Fruit fly (Drosophila melanogaster) whole organism, embryonic: ENCODE data around the gene CG11000.
A peak's percentile ranks its signal among the peaks of the same experiment; 100 is the strongest.

Experiments used
- Atf-2 ChIP-seq: fragments of 200-800 bp; sonication (Bioruptor generic); optimal IDR thresholded peaks from 2 replicates; lab custom pipeline; 2016; ENCODE audit warnings: missing biosample characterization, missing genetic modification characterization
- Atf6 ChIP-seq: fragments of 200-800 bp; sonication (Bioruptor generic); IDR thresholded peaks from 2 replicates; pipeline ENCODE4 v1.3.6; 2022; ENCODE audit warnings: missing biosample characterization, missing genetic modification characterization
- Awh ChIP-seq: fragments of 200-800 bp; sonication (Bioruptor generic); IDR thresholded peaks from 2 replicates; pipeline ENCODE4, ENCODE4 v1.3.6; 2022; ENCODE audit warnings: missing biosample characterization, missing genetic modification characterization
- CG10274 ChIP-seq: fragments of 200-800 bp; sonication (Bioruptor generic); optimal IDR thresholded peaks from 3 replicates; lab custom pipeline; 2017; ENCODE audit warnings: missing biosample characterization, mild to moderate bottlenecking, missing genetic modification characterization
- CG11695 ChIP-seq: fragments of 200-800 bp; sonication (Bioruptor generic); IDR thresholded peaks from 3 replicates; pipeline ENCODE4 v1.3.6; 2022; ENCODE audit warnings: missing biosample characterization, missing genetic modification characterization
- CG12659 ChIP-seq: fragments of 200-800 bp; sonication (Bioruptor generic); optimal IDR thresholded peaks from 3 replicates; lab custom pipeline; 2017; ENCODE audit warnings: mild to moderate bottlenecking, missing biosample characterization, missing genetic modification reagents, missing genetic modification characterization
- CG12744 ChIP-seq: fragments of 200-800 bp; sonication (Bioruptor generic); optimal IDR thresholded peaks from 2 replicates; lab custom pipeline; 2016; ENCODE audit warnings: missing biosample characterization, missing genetic modification characterization
- CG14014 ChIP-seq: fragments of 200-800 bp; sonication (Bioruptor generic); IDR thresholded peaks from 2 replicates; pipeline ENCODE4 v1.3.6; 2022; ENCODE audit warnings: missing biosample characterization, missing genetic modification characterization
- CG16815 ChIP-seq: fragments of 200-800 bp; sonication (Bioruptor generic); optimal IDR thresholded peaks from 3 replicates; lab custom pipeline; 2017; ENCODE audit warnings: missing biosample characterization, mild to moderate bottlenecking, missing genetic modification characterization
- CG17359 ChIP-seq: fragments of 200-800 bp; sonication (Bioruptor generic); optimal IDR thresholded peaks from 3 replicates; lab custom pipeline; 2018; ENCODE audit warnings: missing biosample characterization, mild to moderate bottlenecking, missing genetic modification characterization, moderate library complexity
- CG18599 ChIP-seq: fragments of 200-800 bp; sonication (Bioruptor generic); optimal IDR thresholded peaks from 3 replicates; lab custom pipeline; 2017; ENCODE audit warnings: missing biosample characterization, missing genetic modification characterization, mild to moderate bottlenecking, moderate library complexity, missing genetic modification reagents
- CG2120 ChIP-seq: fragments of 200-800 bp; sonication (Bioruptor generic); optimal IDR thresholded peaks from 3 replicates; lab custom pipeline; 2016; ENCODE audit warnings: missing biosample characterization, missing genetic modification characterization
- CG2199 ChIP-seq: fragments of 200-800 bp; sonication (Bioruptor generic); IDR thresholded peaks from 3 replicates; pipeline ENCODE4 v1.3.6; 2022; ENCODE audit warnings: missing biosample characterization, missing genetic modification characterization
- CG30403 ChIP-seq: fragments of 200-800 bp; sonication (Bioruptor generic); optimal IDR thresholded peaks from 3 replicates; lab custom pipeline; 2016; ENCODE audit warnings: missing biosample characterization, missing genetic modification characterization
- CG31224 ChIP-seq: fragments of 200-800 bp; sonication (Bioruptor generic); IDR thresholded peaks from 2 replicates; pipeline ENCODE4 v1.3.6; 2022; ENCODE audit warnings: missing biosample characterization, missing genetic modification characterization
- CG32532 ChIP-seq: fragments of 200-800 bp; sonication (Bioruptor generic); IDR thresholded peaks from 2 replicates; pipeline ENCODE4 v1.3.6; 2022; ENCODE audit warnings: missing biosample characterization, missing genetic modification characterization
- CG3995 ChIP-seq: fragments of 200-800 bp; sonication (Bioruptor generic); optimal IDR thresholded peaks from 3 replicates; lab custom pipeline; 2016; ENCODE audit warnings: missing biosample characterization, missing genetic modification characterization
- CG6654 ChIP-seq: fragments of 200-800 bp; sonication (Bioruptor generic); optimal IDR thresholded peaks from 2 replicates; lab custom pipeline; 2017; ENCODE audit warnings: missing biosample characterization, mild to moderate bottlenecking, missing genetic modification characterization
- CG6683 ChIP-seq: fragments of 200-800 bp; sonication (Bioruptor generic); optimal IDR thresholded peaks from 2 replicates; lab custom pipeline; 2017; ENCODE audit warnings: missing biosample characterization, mild to moderate bottlenecking, missing genetic modification characterization, missing genetic modification reagents
- CG6854 ChIP-seq: fragments of 200-800 bp; sonication (Bioruptor generic); optimal IDR thresholded peaks from 3 replicates; lab custom pipeline; 2017; ENCODE audit warnings: missing biosample characterization, mild to moderate bottlenecking, missing genetic modification characterization
- CG7556 ChIP-seq: fragments of 200-800 bp; sonication (Bioruptor generic); optimal IDR thresholded peaks from 2 replicates; lab custom pipeline; 2017; ENCODE audit warnings: missing biosample characterization, mild to moderate bottlenecking, missing genetic modification characterization
- CG8290 ChIP-seq, 3 experiments: fragments of 200-800 bp; sonication (Bioruptor generic); optimal IDR thresholded peaks; 2 replicates each; lab custom pipeline; 2016 to 2019; ENCODE audit warnings: missing biosample characterization in 3 of 3, missing genetic modification characterization in 3 of 3, mild to moderate bottlenecking in 2 of 3, moderate library complexity in 1 of 3
- CG9437 ChIP-seq: fragments of 200-800 bp; sonication (Bioruptor generic); optimal IDR thresholded peaks from 2 replicates; lab custom pipeline; 2018; ENCODE audit warnings: missing biosample characterization, mild to moderate bottlenecking, missing genetic modification characterization
- CTCF ChIP-seq: fragments of 200-800 bp; sonication (Bioruptor generic); optimal IDR thresholded peaks from 2 replicates; lab custom pipeline; 2017; ENCODE audit warnings: missing biosample characterization, mild to moderate bottlenecking, missing genetic modification characterization, moderate library complexity
- CkIIα-i1 ChIP-seq: fragments of 200-800 bp; sonication (Bioruptor generic); IDR thresholded peaks from 2 replicates; pipeline ENCODE4 v1.3.6; 2022; ENCODE audit warnings: missing biosample characterization, missing genetic modification characterization
- D19B ChIP-seq: fragments of 200-800 bp; sonication (Bioruptor generic); optimal IDR thresholded peaks from 2 replicates; lab custom pipeline; 2017; ENCODE audit warnings: missing biosample characterization, mild to moderate bottlenecking, missing genetic modification characterization
- Dad ChIP-seq: fragments of 200-800 bp; sonication (Bioruptor generic); optimal IDR thresholded peaks from 3 replicates; lab custom pipeline; 2016; ENCODE audit warnings: missing biosample characterization, missing genetic modification characterization
- Dbx ChIP-seq: fragments of 200-800 bp; sonication (Bioruptor generic); IDR thresholded peaks from 3 replicates; pipeline ENCODE4 v1.3.6; 2022; ENCODE audit warnings: missing biosample characterization, missing genetic modification characterization
- Gug ChIP-seq: fragments of 200-800 bp; sonication (Bioruptor generic); IDR thresholded peaks from 4 replicates; pipeline ENCODE4 v1.3.6; 2022; ENCODE audit warnings: missing biosample characterization, missing genetic modification characterization
- HLH54F ChIP-seq: fragments of 200-800 bp; sonication (Bioruptor generic); optimal IDR thresholded peaks from 3 replicates; lab custom pipeline; 2016; ENCODE audit warnings: missing biosample characterization, missing genetic modification characterization
- Hmr ChIP-seq: fragments of 200-800 bp; sonication (Bioruptor generic); optimal IDR thresholded peaks from 3 replicates; lab custom pipeline; 2017; ENCODE audit warnings: mild to moderate bottlenecking, missing biosample characterization, missing genetic modification reagents, missing genetic modification characterization
- Hr78 ChIP-seq, 2 experiments: fragments of 200-800 bp in 1 of 2; fragments of >200 bp in 1 of 2; sonication (Bioruptor generic) in 1 of 2; optimal IDR thresholded peaks; 2 replicates each; lab custom pipeline; 2017 to 2019; ENCODE audit warnings: missing biosample characterization in 2 of 2, missing genetic modification characterization in 2 of 2, mild to moderate bottlenecking in 1 of 2, moderate library complexity in 1 of 2
- Hsf ChIP-seq: fragments of 200-800 bp; sonication (Bioruptor generic); optimal IDR thresholded peaks from 3 replicates; lab custom pipeline; 2016; ENCODE audit warnings: missing biosample characterization, missing genetic modification characterization
- MBD-R2 ChIP-seq: fragments of 200-800 bp; sonication (Bioruptor generic); IDR thresholded peaks from 2 replicates; pipeline ENCODE4 v1.3.6; 2022; ENCODE audit warnings: missing biosample characterization, missing genetic modification characterization
- MTF-1 ChIP-seq: fragments of 200-800 bp; sonication (Bioruptor generic); optimal IDR thresholded peaks from 2 replicates; lab custom pipeline; 2018; ENCODE audit warnings: missing biosample characterization, mild to moderate bottlenecking, missing genetic modification characterization, borderline replicate concordance
- Med ChIP-seq: fragments of 200-800 bp; sonication (Bioruptor generic); peaks from one replicate; lab custom pipeline; 2016; ENCODE audit warnings: missing biosample characterization, missing genetic modification characterization, mild to moderate bottlenecking, inconsistent platforms, moderate library complexity
- Mrtf ChIP-seq: fragments of 200-800 bp; sonication (Bioruptor generic); IDR thresholded peaks from 3 replicates; pipeline ENCODE4 v1.3.6; 2022; ENCODE audit warnings: missing biosample characterization, missing genetic modification characterization
- Pdp1 ChIP-seq, 2 experiments: fragments of 200-800 bp; sonication (Bioruptor generic); optimal IDR thresholded peaks; 3 replicates each; lab custom pipeline; 2016; ENCODE audit warnings: missing biosample characterization in 2 of 2, missing genetic modification characterization in 2 of 2, mild to moderate bottlenecking in 1 of 2, moderate library complexity in 1 of 2
- cas ChIP-seq: fragments of 200-800 bp; sonication (Bioruptor generic); IDR thresholded peaks from 2 replicates; pipeline ENCODE4 v1.3.6; 2022; ENCODE audit warnings: missing biosample characterization, missing genetic modification characterization
- crp ChIP-seq, 2 experiments: fragments of 200-800 bp; sonication (Bioruptor generic); optimal IDR thresholded peaks; 2 replicates in 1 of 2; 3 replicates in 1 of 2; lab custom pipeline; 2017; ENCODE audit warnings: missing biosample characterization in 2 of 2, missing genetic modification characterization in 2 of 2, mild to moderate bottlenecking in 1 of 2, moderate library complexity in 1 of 2
- dpn ChIP-seq, 2 experiments: fragments of 200-800 bp; sonication (Bioruptor generic); optimal IDR thresholded peaks; 3 replicates each; lab custom pipeline; 2016; ENCODE audit warnings: missing biosample characterization in 2 of 2, missing genetic modification characterization in 2 of 2
- ems ChIP-seq: fragments of 200-800 bp; sonication (Bioruptor generic); optimal IDR thresholded peaks from 3 replicates; lab custom pipeline; 2016; ENCODE audit warnings: missing biosample characterization, missing genetic modification characterization
- fu2 ChIP-seq: fragments of 200-800 bp; sonication (Bioruptor generic); optimal IDR thresholded peaks from 2 replicates; lab custom pipeline; 2016; ENCODE audit warnings: missing biosample characterization, missing genetic modification characterization
- lilli ChIP-seq: fragments of 200-800 bp; sonication (Bioruptor generic); optimal IDR thresholded peaks from 3 replicates; lab custom pipeline; 2016; ENCODE audit warnings: missing biosample characterization, missing genetic modification characterization
- lmd ChIP-seq: fragments of 200-800 bp; sonication (Bioruptor generic); IDR thresholded peaks from 2 replicates; pipeline ENCODE4 v1.3.6; 2022; ENCODE audit warnings: missing biosample characterization, missing genetic modification characterization
- pan ChIP-seq, 4 experiments: fragments of >200 bp in 3 of 4; fragments of 200-800 bp in 1 of 4; sonication (Bioruptor generic) in 1 of 4; optimal IDR thresholded peaks in 3 of 4; IDR thresholded peaks in 1 of 4; 2 replicates each; pipeline versions ENCODE4 v1.3.6 to Lab custom; 2017 to 2022; ENCODE audit warnings: missing biosample characterization in 2 of 4, missing genetic modification characterization in 2 of 4, mixed read lengths in 1 of 4
- pho ChIP-seq: fragments of 200-800 bp; sonication (Bioruptor generic); optimal IDR thresholded peaks from 2 replicates; lab custom pipeline; 2016; ENCODE audit warnings: missing biosample characterization, missing genetic modification characterization
- wdn ChIP-seq: fragments of 200-800 bp; sonication (Bioruptor generic); IDR thresholded peaks from 2 replicates; pipeline ENCODE4 v1.3.6; 2022; ENCODE audit warnings: missing biosample characterization, missing genetic modification characterization

Gene CG11000

dm6 chr3R:5861218-5861902 lies 59.2 kb downstream of the CG11000 start (continued):
- TF ChIP-seq wdn (GFP tag; lab: Robert Waterston, UW) = peak; percentile 62; the same call in 1 of the 2 replicates
- peak; percentile 69 for TF ChIP-seq CG30403 (GFP tag; lab: Kevin White, UChicago)
- TF ChIP-seq D19B (GFP tag; lab: Kevin White, UChicago) = peak; percentile 51
- peak; percentile 17 for TF ChIP-seq CG17359
- TF ChIP-seq CkIIα-i1 = no peak
- TF ChIP-seq CG18599 (GFP tag; lab: Kevin White, UChicago) = peak; percentile 56
- TF ChIP-seq crp (GFP tag; optimal IDR thresholded peaks at IDR 0.05; lab: Kevin White, UChicago) = no peak
- peak; percentile 44 for TF ChIP-seq CG14014 (GFP tag; lab: Robert Waterston, UW)
- TF ChIP-seq CG6654 (GFP tag; lab: Kevin White, UChicago) = peak; percentile 25
- TF ChIP-seq CG7556 = peak; percentile 72
- TF ChIP-seq Hsf = peak; percentile 22
- TF ChIP-seq CG6683 = no peak
- TF ChIP-seq lmd = peak; percentile 34
- TF ChIP-seq ems = peak; percentile 3
- peak; percentile 71 for TF ChIP-seq CG32532 (GFP tag; lab: Robert Waterston, UW)
- TF ChIP-seq Atf-2 = peak; percentile 21
- TF ChIP-seq MTF-1 (GFP tag; lab: Kevin White, UChicago) = no peak
- no peak for TF ChIP-seq pan (optimal IDR thresholded peaks at IDR 0.05; lab: Kevin White, UChicago)
- TF ChIP-seq pan (GFP tag; optimal IDR thresholded peaks at IDR 0.05 in 1 of 2, IDR thresholded peaks at IDR 0.05 in 1 of 2) = peak in 1 of 2 experiments; percentile 13
- peak; percentile 16 to 47 for TF ChIP-seq dpn (GFP tag; optimal IDR thresholded peaks at IDR 0.05; lab: Kevin White, UChicago)
- peak; percentile 13 for TF ChIP-seq CG3995 (GFP tag; lab: Kevin White, UChicago)
- peak; percentile 7 for TF ChIP-seq Dad
- TF ChIP-seq cas = 0 out of 2 replicates have a peak, but pooled peaks have one; percentile 15
- peak; percentile 98 for TF ChIP-seq CG10274 (GFP tag; lab: Kevin White, UChicago)
- TF ChIP-seq CG6854 = peak; percentile 3
- 0 out of 3 replicates have a peak, but pooled peaks have one; percentile 26 for TF ChIP-seq Mrtf (GFP tag; lab: Robert Waterston, UW)
- TF ChIP-seq Hmr (GFP tag; lab: Kevin White, UChicago) = peak; percentile 34
- peak; percentile 54 for TF ChIP-seq HLH54F (GFP tag; lab: Kevin White, UChicago)
- no peak for TF ChIP-seq Hr78 (GFP tag; optimal IDR thresholded peaks at IDR 0.05; lab: Kevin White, UChicago)
- peak; percentile 56; the same call in 2 of the 4 replicates for TF ChIP-seq Gug (GFP tag; lab: Robert Waterston, UW)
- peak; percentile 67 for TF ChIP-seq Med (GFP tag; lab: Kevin White, UChicago)
- TF ChIP-seq CG9437 (GFP tag; lab: Kevin White, UChicago) = peak; percentile 89
- TF ChIP-seq Dbx (GFP tag; lab: Robert Waterston, UW) = peak; percentile 28; the same call in 1 of the 3 replicates
- peak; percentile 53 for TF ChIP-seq lilli
- TF ChIP-seq CG12659 (GFP tag; lab: Kevin White, UChicago) = peak; percentile 37
- peak; percentile 16 for TF ChIP-seq fu2 (GFP tag; lab: Kevin White, UChicago)
- peak; percentile 74 for TF ChIP-seq CG2120
- TF ChIP-seq CG16815 (GFP tag; lab: Kevin White, UChicago) = peak; percentile 52
- TF ChIP-seq CG31224 (GFP tag; lab: Robert Waterston, UW) = peak; percentile 27; the same call in 1 of the 2 replicates
- peak; percentile 23; the same call in 1 of the 2 replicates for TF ChIP-seq Atf6
- no peak for TF ChIP-seq CG8290 (GFP tag; optimal IDR thresholded peaks at IDR 0.05; lab: Kevin White, UChicago)
- peak in 1 of 2 experiments; percentile 48 for TF ChIP-seq CG8290 (tag; optimal IDR thresholded peaks at IDR 0.05; lab: Kevin White, UChicago)
- TF ChIP-seq CG2199 (GFP tag; lab: Robert Waterston, UW) = no peak
- peak; percentile 44; the same call in 1 of the 2 replicates for TF ChIP-seq MBD-R2
- peak; percentile 59 for TF ChIP-seq pho (GFP tag; lab: Kevin White, UChicago)
- TF ChIP-seq Pdp1 (GFP tag; optimal IDR thresholded peaks at IDR 0.05; lab: Kevin White, UChicago) = peak in 1 of 2 experiments; percentile 48
- no peak for TF ChIP-seq Awh
- TF ChIP-seq CG12744 = no peak
- TF ChIP-seq CTCF (GFP tag; lab: Kevin White, UChicago) = no peak
- 0 out of 3 replicates have a peak, but pooled peaks have one; percentile 38 for TF ChIP-seq CG11695 (GFP tag; lab: Robert Waterston, UW)
